Worm (Caenorhabditis elegans): ENCODE results near the gene C41H7.9.
A peak's percentile ranks its signal among the peaks of the same experiment; 100 is the strongest.

Gene C41H7.9

ce11 chrII:3055531-3055930 is 43.5 kb upstream of the C41H7.9 start (continued):
- TF ChIP-seq ceh-9 (tag; optimal IDR thresholded peaks at IDR 0.05) (no peak), elt-2 (tag; optimal IDR thresholded peaks at IDR 0.05) (no peak), nhr-11 (tag; optimal IDR thresholded peaks at IDR 0.05) (no peak), odd-2 (tag; optimal IDR thresholded peaks at IDR 0.05) (no peak), lin-11 (tag; optimal IDR thresholded peaks at IDR 0.05) (no peak), unc-55 (GFP tag; optimal IDR thresholded peaks at IDR 0.05) (no peak), syd-9 (tag; optimal IDR thresholded peaks at IDR 0.05) (no peak), ceh-30 (tag; optimal IDR thresholded peaks at IDR 0.05) (no peak), C38D4.7 (GFP tag; optimal IDR thresholded peaks at IDR 0.05) (no peak), ttx-3 (tag; optimal IDR thresholded peaks at IDR 0.05) (no peak), ceh-24 (tag; optimal IDR thresholded peaks at IDR 0.05) (no peak), pros-1 (tag; optimal IDR thresholded peaks at IDR 0.05) (peak; percentile 60), sdc-2 (tag; optimal IDR thresholded peaks at IDR 0.05) (peak; percentile 43), fkh-6 (tag; optimal IDR thresholded peaks at IDR 0.05) (peak; percentile 48), ref-2 (tag; optimal IDR thresholded peaks at IDR 0.05) (peak; percentile 53)

ce11 chrII:3054622-3055021 is 42.6 kb upstream of the C41H7.9 start:
- TF ChIP-seq sox-4 (tag; optimal IDR thresholded peaks at IDR 0.05) (no peak), unc-55 (GFP tag; optimal IDR thresholded peaks at IDR 0.05) (no peak), pqm-1 (tag; optimal IDR thresholded peaks at IDR 0.05) (no peak), ceh-34 (tag; optimal IDR thresholded peaks at IDR 0.05) (peak; percentile 55), ref-2 (tag; optimal IDR thresholded peaks at IDR 0.05) (peak; percentile 23), nfya-1 (tag; optimal IDR thresholded peaks at IDR 0.05) (peak; percentile 72), lim-6 (tag; optimal IDR thresholded peaks at IDR 0.05) (no peak), hlh-6 (tag; optimal IDR thresholded peaks at IDR 0.05) (peak; percentile 6), tbx-2 (tag; optimal IDR thresholded peaks at IDR 0.05) (peak; percentile 22), T23F11.4 (GFP tag; optimal IDR thresholded peaks at IDR 0.05) (no peak), unc-86 (tag; optimal IDR thresholded peaks at IDR 0.05) (no peak), ceh-2 (tag; optimal IDR thresholded peaks at IDR 0.05) (peak; percentile 11), K02D7.2 (tag; optimal IDR thresholded peaks at IDR 0.05) (no peak), pha-2 (tag; optimal IDR thresholded peaks at IDR 0.05) (no peak), ceh-31 (tag; optimal IDR thresholded peaks at IDR 0.05) (peak; percentile 31), ttx-3 (tag; optimal IDR thresholded peaks at IDR 0.05) (no peak), npax-4 (tag; optimal IDR thresholded peaks at IDR 0.05) (no peak)

- TF ChIP-seq ceh-9 (tag; optimal IDR thresholded peaks at IDR 0.05) (no peak), ceh-48 (tag; optimal IDR thresholded peaks at IDR 0.05) (no peak), npax-4 (tag; optimal IDR thresholded peaks at IDR 0.05) (no peak), ceh-19 (GFP tag; optimal IDR thresholded peaks at IDR 0.05) (no peak), ceh-14 (tag; optimal IDR thresholded peaks at IDR 0.05) (no peak), che-1 (tag; optimal IDR thresholded peaks at IDR 0.05) (no peak), ceh-24 (tag; optimal IDR thresholded peaks at IDR 0.05) (no peak), ceh-45 (GFP tag; IDR thresholded peaks at IDR 0.05) (no peak), nfya-1 (tag; optimal IDR thresholded peaks at IDR 0.05) (no peak), pha-2 (tag; optimal IDR thresholded peaks at IDR 0.05) (no peak), C38D4.7 (GFP tag; optimal IDR thresholded peaks at IDR 0.05) (no peak)
These were observed 42.2 kb upstream of the C41H7.9 start, which contains the start of gene lido-13 for ce11 chrII:3054221-3054620. Gene lido-13 (minus strand): TSS chrII:3054321.

- no peak for TF ChIP-seq elt-4 (tag; optimal IDR thresholded peaks at IDR 0.05)
- TF ChIP-seq tbx-7 (tag; optimal IDR thresholded peaks at IDR 0.05) = no peak
- no peak for TF ChIP-seq K02D7.2 (tag; optimal IDR thresholded peaks at IDR 0.05)
- no peak for TF ChIP-seq eyg-1 (tag; optimal IDR thresholded peaks at IDR 0.05)
- TF ChIP-seq rnt-1 (tag; optimal IDR thresholded peaks at IDR 0.05) = no peak
- TF ChIP-seq unc-42 (tag; optimal IDR thresholded peaks at IDR 0.05) = no peak
- TF ChIP-seq ama-1 (optimal IDR thresholded peaks at IDR 0.05) = no peak
- no peak for TF ChIP-seq lin-11 (tag; optimal IDR thresholded peaks at IDR 0.05)
- TF ChIP-seq syd-9 (tag; optimal IDR thresholded peaks at IDR 0.05) = no peak
- TF ChIP-seq dmd-4 (tag; optimal IDR thresholded peaks at IDR 0.05; ENCODE audit: borderline replicate concordance) = no peak
- no peak for TF ChIP-seq npax-4 (tag; optimal IDR thresholded peaks at IDR 0.05)
- no peak for TF ChIP-seq odd-2 (tag; optimal IDR thresholded peaks at IDR 0.05)
- TF ChIP-seq che-1 (tag; optimal IDR thresholded peaks at IDR 0.05) = no peak
- TF ChIP-seq ztf-16 (tag; optimal IDR thresholded peaks at IDR 0.05) = no peak
- TF ChIP-seq pha-4 (tag; optimal IDR thresholded peaks at IDR 0.05) = no peak
- no peak for TF ChIP-seq ceh-18 (tag; optimal IDR thresholded peaks at IDR 0.05)
- no peak for TF ChIP-seq hlh-6 (tag; optimal IDR thresholded peaks at IDR 0.05)
These were observed 41.7 kb upstream of the C41H7.9 start for ce11 chrII:3053689-3054088.
